Fruit fly (Drosophila melanogaster): Measurements from ENCODE around the gene CG11857.

CG11857 gene

DNA sequence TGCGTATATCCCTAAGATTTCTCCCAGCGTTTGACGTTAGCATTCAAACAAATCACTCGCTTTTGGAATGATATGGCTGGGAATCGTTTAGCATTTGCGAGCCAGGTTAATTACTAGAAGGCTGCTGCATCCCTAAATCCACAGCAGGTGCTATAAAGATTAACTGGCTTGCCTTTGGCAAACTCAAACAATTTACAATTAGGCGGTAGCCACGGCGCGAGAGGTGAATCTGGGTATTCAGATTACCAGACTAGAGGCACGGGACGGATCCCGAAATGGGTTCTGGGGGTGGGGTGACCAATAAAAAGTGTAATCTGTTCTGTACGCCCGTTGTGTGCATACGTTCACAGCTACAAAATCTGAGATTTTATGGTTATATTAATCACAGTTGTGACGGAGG is 22.5 kb downstream of the CG11857 start, which contains the start of gene CG11892 (continued):
- TF ChIP-seq CG10959 (GFP tag; IDR thresholded peaks at IDR 0.05) (no peak), CG17359 (tag; optimal IDR thresholded peaks at IDR 0.05) (peak; percentile 60), pho (GFP tag; optimal IDR thresholded peaks at IDR 0.05) (no peak), CkIIα-i1 (GFP tag; IDR thresholded peaks at IDR 0.05) (no peak), MBD-R2 (GFP tag; IDR thresholded peaks at IDR 0.05) (no peak), CG4854 (GFP tag; optimal IDR thresholded peaks at IDR 0.05) (no peak), insv (GFP tag; optimal IDR thresholded peaks at IDR 0.05) (no peak), Hr51 (GFP tag; optimal IDR thresholded peaks at IDR 0.05) (no peak), H15 (GFP tag; IDR thresholded peaks at IDR 0.05) (no peak), CG11085 (GFP tag; IDR thresholded peaks at IDR 0.05) (no peak), CG31365 (tag; optimal IDR thresholded peaks at IDR 0.05) (no peak), disco-r (GFP tag; optimal IDR thresholded peaks at IDR 0.05) (no peak), Side (GFP tag; optimal IDR thresholded peaks at IDR 0.05) (no peak), Gsc (GFP tag; IDR thresholded peaks at IDR 0.05) (no peak), HmgD (GFP tag; optimal IDR thresholded peaks at IDR 0.05) (no peak), ewg (GFP tag; optimal IDR thresholded peaks at IDR 0.05) (no peak), vnd (GFP tag; IDR thresholded peaks at IDR 0.05; ENCODE audit: partially characterized antibody) (no peak), CG14710 (tag; optimal IDR thresholded peaks at IDR 0.05) (no peak), CG7987 (GFP tag; optimal IDR thresholded peaks at IDR 0.05) (peak; percentile 80), H2.0 (GFP tag; IDR thresholded peaks at IDR 0.05) (no peak), CG6765 (GFP tag; optimal IDR thresholded peaks at IDR 0.05) (peak; percentile 30), CG3847 (GFP tag; IDR thresholded peaks at IDR 0.05) (no peak), CG4404 (GFP tag; IDR thresholded peaks at IDR 0.05) (no peak), cas (GFP tag; IDR thresholded peaks at IDR 0.05) (no peak), pum (GFP tag; optimal IDR thresholded peaks at IDR 0.05) (no peak), da (GFP tag; optimal IDR thresholded peaks at IDR 0.05) (no peak), CG10462 (GFP tag; optimal IDR thresholded peaks at IDR 0.05) (no peak), NC2β (GFP tag; optimal IDR thresholded peaks at IDR 0.05) (no peak), fd3F (GFP tag; optimal IDR thresholded peaks at IDR 0.05) (peak; percentile 28), tx (GFP tag; optimal IDR thresholded peaks at IDR 0.05) (no peak), Doc3 (GFP tag; IDR thresholded peaks at IDR 0.05; ENCODE audit: partially characterized antibody) (no peak), pan (optimal IDR thresholded peaks at IDR 0.05) (no peak), pan (GFP tag; optimal IDR thresholded peaks at IDR 0.05 in 1 of 2, IDR thresholded peaks at IDR 0.05 in 1 of 2) (no peak), Antp (GFP tag; optimal IDR thresholded peaks at IDR 0.05) (no peak), ase (GFP tag; IDR thresholded peaks at IDR 0.05) (no peak), CG2129 (GFP tag; IDR thresholded peaks at IDR 0.05; ENCODE audit: partially characterized antibody) (no peak), CG11560 (tag; IDR thresholded peaks at IDR 0.05) (no peak), gfzf (GFP tag; optimal IDR thresholded peaks at IDR 0.05) (no peak), CG14014 (GFP tag; IDR thresholded peaks at IDR 0.05) (peak; percentile 27; the same call in 1 of the 2 replicates), unc-4 (GFP tag; IDR thresholded peaks at IDR 0.05; ENCODE audit: partially characterized antibody) (no peak), tio (GFP tag; optimal IDR thresholded peaks at IDR 0.05) (no peak), gcm (GFP tag; optimal IDR thresholded peaks at IDR 0.05) (no peak), jigr1 (GFP tag; IDR thresholded peaks at IDR 0.05) (no peak), CG7786 (GFP tag; optimal IDR thresholded peaks at IDR 0.05) (no peak), seq (GFP tag; IDR thresholded peaks at IDR 0.05) (no peak), bsh (GFP tag; optimal IDR thresholded peaks at IDR 0.05) (no peak), pzg (GFP tag; optimal IDR thresholded peaks at IDR 0.05) (no peak), gro (GFP tag; optimal IDR thresholded peaks at IDR 0.05) (no peak), zen2 (GFP tag; IDR thresholded peaks at IDR 0.05; ENCODE audit: partially characterized antibody) (no peak), CG8478 (optimal IDR thresholded peaks at IDR 0.05) (no peak), gem (tag; optimal IDR thresholded peaks at IDR 0.05) (peak; percentile 53), Xrp1 (GFP tag; IDR thresholded peaks at IDR 0.05) (no peak), Xbp1 (GFP tag; optimal IDR thresholded peaks at IDR 0.05) (no peak)
